Worm (Caenorhabditis elegans): ENCODE results near the gene srh-203.

Gene srh-203

DNA sequence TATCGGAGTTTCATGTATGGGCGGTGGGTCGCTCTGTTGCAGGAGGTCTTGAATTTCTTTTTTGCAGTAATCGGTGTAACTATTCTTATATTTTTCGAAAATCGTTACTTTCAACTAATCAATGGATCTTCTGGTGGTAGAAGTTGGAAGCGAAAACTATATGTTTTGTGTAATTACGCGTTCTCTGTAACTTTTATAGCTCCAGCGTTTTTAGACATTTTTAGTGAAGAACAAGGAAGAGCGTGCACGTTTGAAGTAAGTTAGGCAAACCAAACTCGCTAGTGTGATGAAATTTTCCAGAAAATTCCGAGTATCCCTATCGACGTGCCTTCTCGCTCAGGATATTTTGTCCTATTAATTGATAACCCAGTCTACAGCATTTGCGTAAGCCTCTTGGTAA, 16.7 kb downstream of the srh-203 start, which contains the start of gene srh-154:
Gene srh-154, plus strand, starts transcription at position 301 of the 400 bp plus-strand sequence.
- TF ChIP-seq F13H6.1 (tag; optimal IDR thresholded peaks at IDR 0.05) (no peak), nhr-10 (tag; optimal IDR thresholded peaks at IDR 0.05) (no peak), sma-3 (GFP tag; optimal IDR thresholded peaks at IDR 0.05) (no peak)

DNA sequence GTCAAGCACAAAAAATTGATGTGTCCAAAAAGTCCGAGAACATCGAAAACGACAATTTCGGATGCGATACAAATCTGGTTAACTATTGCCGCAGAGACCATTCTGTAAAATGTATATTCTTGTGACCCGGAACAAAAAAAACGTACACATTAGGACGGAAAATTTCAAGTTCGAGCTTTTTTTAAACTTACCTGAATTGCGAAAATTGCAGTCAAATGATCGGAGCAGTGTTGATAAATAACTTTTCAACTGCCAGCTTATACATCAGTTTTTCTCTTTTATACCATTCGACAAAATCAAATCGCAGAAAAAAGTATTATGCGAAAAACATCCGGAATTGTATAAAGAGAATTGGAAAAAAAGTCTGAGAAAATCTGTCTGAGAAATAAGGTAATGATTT, 17.8 kb downstream of the srh-203 start, which contains the start of gene srsx-2:
Gene srsx-2, minus strand, starts transcription at position 101 of the 400 bp plus-strand sequence.
- TF ChIP-seq nhr-6 (tag; optimal IDR thresholded peaks at IDR 0.05) (no peak), ztf-1 (GFP tag; conservative IDR thresholded peaks at IDR 0.05) (no peak), skn-1 (tag; optimal IDR thresholded peaks at IDR 0.05) (no peak), peb-1 (tag; optimal IDR thresholded peaks at IDR 0.05) (no peak), sma-3 (GFP tag; optimal IDR thresholded peaks at IDR 0.05) (no peak), nhr-237 (tag; optimal IDR thresholded peaks at IDR 0.05) (no peak), nhr-11 (tag; optimal IDR thresholded peaks at IDR 0.05) (no peak), lin-11 (tag; optimal IDR thresholded peaks at IDR 0.05) (no peak), fos-1 (tag; optimal IDR thresholded peaks at IDR 0.05) (no peak), egl-27 (tag; optimal IDR thresholded peaks at IDR 0.05) (no peak)

- TF ChIP-seq nhr-10 (tag; optimal IDR thresholded peaks at IDR 0.05) (no peak), crh-2 (tag; optimal IDR thresholded peaks at IDR 0.05) (no peak), blmp-1 (tag; optimal IDR thresholded peaks at IDR 0.05; ENCODE audit: insufficient read depth) (no peak), nhr-23 (tag; optimal IDR thresholded peaks at IDR 0.05) (no peak), nhr-25 (tag; optimal IDR thresholded peaks at IDR 0.05) (no peak), zag-1 (tag; optimal IDR thresholded peaks at IDR 0.05) (no peak), lsy-2 (tag; optimal IDR thresholded peaks at IDR 0.05) (no peak), ztf-1 (GFP tag; conservative IDR thresholded peaks at IDR 0.05) (no peak), dmd-4 (tag; optimal IDR thresholded peaks at IDR 0.05) (no peak), ztf-11 (tag; optimal IDR thresholded peaks at IDR 0.05) (no peak), C34F6.9 (tag; optimal IDR thresholded peaks at IDR 0.05) (no peak), lin-39 (tag; optimal IDR thresholded peaks at IDR 0.05) (no peak), ceh-16 (tag; optimal IDR thresholded peaks at IDR 0.05) (no peak), elt-3 (tag; optimal IDR thresholded peaks at IDR 0.05) (no peak), nhr-129 (tag; optimal IDR thresholded peaks at IDR 0.05) (no peak), sem-4 (tag; optimal IDR thresholded peaks at IDR 0.05) (no peak), nhr-237 (tag; optimal IDR thresholded peaks at IDR 0.05) (no peak)
Observed at ce11 chrV:17436492-17436891, 19.6 kb downstream of the srh-203 start, which contains the start of gene F20E11.18. Gene F20E11.18, minus strand, starts transcription at chrV:17436592.

ce11 chrV:17430903-17431302, 25.2 kb downstream of the srh-203 start, which contains the start of gene srbc-27:
Gene srbc-27, plus strand, starts transcription at chrV:17431203.
- TF ChIP-seq nhr-21 (tag; optimal IDR thresholded peaks at IDR 0.05), result no peak
- TF ChIP-seq peb-1 (tag; optimal IDR thresholded peaks at IDR 0.05), result no peak
- no peak for TF ChIP-seq F13H6.1 (tag; optimal IDR thresholded peaks at IDR 0.05)
- no peak for TF ChIP-seq ztf-1 (GFP tag; conservative IDR thresholded peaks at IDR 0.05)
- no peak for TF ChIP-seq ZK546.5 (tag; optimal IDR thresholded peaks at IDR 0.05)
- no peak for TF ChIP-seq aly-2 (tag; optimal IDR thresholded peaks at IDR 0.05)
- no peak for TF ChIP-seq ztf-11 (tag; optimal IDR thresholded peaks at IDR 0.05)
- no peak for TF ChIP-seq nhr-23 (tag; optimal IDR thresholded peaks at IDR 0.05)
- TF ChIP-seq mdl-1 (tag; optimal IDR thresholded peaks at IDR 0.05), result no peak
- TF ChIP-seq R02D3.7 (tag; optimal IDR thresholded peaks at IDR 0.05), result no peak
- no peak for TF ChIP-seq egl-27 (tag; optimal IDR thresholded peaks at IDR 0.05)
- no peak for TF ChIP-seq elt-3 (tag; optimal IDR thresholded peaks at IDR 0.05)
- TF ChIP-seq lin-11 (tag; optimal IDR thresholded peaks at IDR 0.05), result no peak

- TF ChIP-seq blmp-1 (tag; optimal IDR thresholded peaks at IDR 0.05; ENCODE audit: insufficient read depth) (no peak), alr-1 (tag; optimal IDR thresholded peaks at IDR 0.05) (no peak), Y55F3AM.14 (GFP tag; optimal IDR thresholded peaks at IDR 0.05) (no peak), mbf-1 (tag; optimal IDR thresholded peaks at IDR 0.05) (no peak), lin-39 (tag; optimal IDR thresholded peaks at IDR 0.05) (no peak)
Observed at ce11 chrV:17430066-17430465, 26.0 kb downstream of the srh-203 start, which contains the start of gene T27C5.10. Gene T27C5.10, minus strand, starts transcription at chrV:17430166.
